Worm (Caenorhabditis elegans) whole organism, midembryonic: ENCODE results near the gene eif-2Bgamma.
A peak's percentile ranks its signal among the peaks of the same experiment; 100 is the strongest.

Experiments used
- T22C8.4 ChIP-seq: fragments of 200-800 bp; sonication (Bioruptor generic); IDR thresholded peaks from 2 replicates; pipeline ENCODE4 v1.3.6; 2022; ENCODE audit warnings: missing genetic modification characterization, missing compliant biosample characterization
- cog-1 ChIP-seq: sonication (generic microtip); optimal IDR thresholded peaks from 2 replicates; lab custom pipeline; 2016; ENCODE audit warnings: missing genetic modification characterization, missing compliant biosample characterization
- flt-1 ChIP-seq: fragments of 200-800 bp; sonication (Bioruptor generic); IDR thresholded peaks from 2 replicates; pipeline ENCODE4 v1.3.6; 2022; ENCODE audit warnings: missing genetic modification characterization, missing compliant biosample characterization
- klf-2 ChIP-seq: fragments of 200-800 bp; sonication (Bioruptor generic); conservative IDR thresholded peaks from 2 replicates; pipeline ENCODE4 v1.3.6; 2022; ENCODE audit warnings: missing genetic modification reagents, missing genetic modification characterization, missing compliant biosample characterization
- med-1 ChIP-seq: sonication (generic microtip); optimal IDR thresholded peaks from 2 replicates; lab custom pipeline; 2017; ENCODE audit warnings: missing genetic modification characterization, mild to moderate bottlenecking, missing compliant biosample characterization, antibody characterized with exemption, missing genetic modification reagents; ENCODE audit not compliant: insufficient read depth
- ref-1 ChIP-seq: fragments of 200-800 bp; sonication (Bioruptor generic); conservative IDR thresholded peaks from 2 replicates; pipeline ENCODE4 v1.3.6; 2022; ENCODE audit warnings: missing genetic modification reagents, missing genetic modification characterization, missing compliant biosample characterization
- tab-1 ChIP-seq: fragments of 200-800 bp; sonication (Bioruptor generic); IDR thresholded peaks from 2 replicates; pipeline ENCODE4 v1.3.6; 2022; ENCODE audit warnings: missing genetic modification characterization, missing compliant biosample characterization
- ztf-23 ChIP-seq: fragments of 200-800 bp; sonication (Bioruptor generic); IDR thresholded peaks from 2 replicates; pipeline ENCODE4 v1.3.6; 2022; ENCODE audit warnings: missing genetic modification reagents, missing genetic modification characterization, missing compliant biosample characterization
- ztf-29 ChIP-seq: fragments of 200-800 bp; sonication (Bioruptor generic); IDR thresholded peaks from 2 replicates; pipeline ENCODE4 v1.3.6; 2022; ENCODE audit warnings: missing genetic modification reagents, missing genetic modification characterization, missing compliant biosample characterization

Gene eif-2Bgamma

ce11 chrII:6934729-6935128 is 32.7 kb downstream of the eif-2Bgamma start:
- TF ChIP-seq T22C8.4 (GFP tag; lab: Robert Waterston, UW), result no peak; the same call in 1 of the 2 replicates
- no peak for TF ChIP-seq cog-1 (tag; lab: Kevin White, UChicago)
- TF ChIP-seq klf-2 (GFP tag; lab: Robert Waterston, UW), result no peak
- TF ChIP-seq tab-1, result no peak
- no peak for TF ChIP-seq ztf-23 (GFP tag; lab: Robert Waterston, UW)
- TF ChIP-seq med-1 (GFP tag; lab: Kevin White, UChicago), result no peak
- TF ChIP-seq ztf-29 (GFP tag; lab: Robert Waterston, UW), result no peak
- no peak for TF ChIP-seq flt-1 (GFP tag; lab: Robert Waterston, UW)
- TF ChIP-seq ref-1 (GFP tag; lab: Robert Waterston, UW), result no peak

DNA sequence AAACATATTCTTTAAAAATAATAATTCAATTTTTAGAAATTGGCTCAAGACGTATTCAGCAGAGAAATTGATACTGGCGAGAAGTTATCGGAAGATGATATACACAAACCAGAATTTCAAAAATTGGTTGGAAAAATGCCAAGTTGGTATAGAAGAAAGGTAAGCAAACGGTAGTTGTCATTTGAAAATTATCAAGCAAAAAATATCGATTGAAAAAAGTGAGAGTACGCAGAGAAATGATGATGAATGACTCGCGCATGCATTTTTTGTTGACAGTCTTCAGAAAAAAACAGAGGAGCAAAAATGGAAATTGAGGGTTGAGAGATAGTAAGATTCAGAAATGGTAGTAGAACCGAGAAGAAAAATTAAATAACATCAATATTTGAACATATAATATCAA is 34.5 kb downstream of the eif-2Bgamma start:
- TF ChIP-seq flt-1 (GFP tag; lab: Robert Waterston, UW) (no peak), klf-2 (GFP tag; lab: Robert Waterston, UW) (no peak), T22C8.4 (GFP tag; lab: Robert Waterston, UW) (no peak), ztf-23 (GFP tag; lab: Robert Waterston, UW) (no peak), ref-1 (GFP tag; lab: Robert Waterston, UW) (no peak), cog-1 (tag; lab: Kevin White, UChicago) (no peak), med-1 (GFP tag; lab: Kevin White, UChicago) (no peak), ztf-29 (GFP tag; lab: Robert Waterston, UW) (no peak), tab-1 (no peak)

ce11 chrII:6930072-6930471 is 37.4 kb downstream of the eif-2Bgamma start:
- TF ChIP-seq med-1 (GFP tag; lab: Kevin White, UChicago), result no peak
- no peak for TF ChIP-seq ref-1 (GFP tag; lab: Robert Waterston, UW)
- TF ChIP-seq cog-1 (tag; lab: Kevin White, UChicago), result no peak
- TF ChIP-seq ztf-29 (GFP tag; lab: Robert Waterston, UW), result no peak
- no peak for TF ChIP-seq T22C8.4 (GFP tag; lab: Robert Waterston, UW)
- no peak for TF ChIP-seq flt-1 (GFP tag; lab: Robert Waterston, UW)
- TF ChIP-seq ztf-23 (GFP tag; lab: Robert Waterston, UW), result no peak
- no peak for TF ChIP-seq klf-2 (GFP tag; lab: Robert Waterston, UW)
- no peak for TF ChIP-seq tab-1

DNA sequence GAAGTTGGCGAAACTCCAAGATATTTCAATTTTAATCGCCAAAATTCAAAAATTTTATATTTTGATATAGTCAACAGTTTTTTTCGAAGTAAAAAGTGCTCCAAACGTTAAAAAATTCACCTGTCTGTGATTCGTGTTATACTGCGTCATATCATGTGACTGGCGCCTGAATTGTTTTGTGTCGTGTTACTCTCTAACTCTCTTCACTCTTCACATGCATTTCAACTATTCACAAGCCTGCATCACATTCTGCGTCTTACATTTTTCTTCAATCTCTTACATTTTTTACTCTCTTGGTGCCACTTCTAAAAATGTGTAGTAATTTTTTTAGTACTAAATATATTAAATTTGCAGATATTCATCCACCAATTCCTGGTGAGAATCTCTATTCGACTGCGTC is 39.0 kb downstream of the eif-2Bgamma start, which contains the start of gene flcn-1:
Gene flcn-1, plus strand, starts transcription at position 348 of the 400 bp plus-strand sequence.
- TF ChIP-seq ztf-29 (GFP tag; lab: Robert Waterston, UW), result no peak
- no peak for TF ChIP-seq med-1 (GFP tag; lab: Kevin White, UChicago)
- no peak for TF ChIP-seq flt-1 (GFP tag; lab: Robert Waterston, UW)
- no peak for TF ChIP-seq klf-2 (GFP tag; lab: Robert Waterston, UW)
- no peak for TF ChIP-seq ztf-23 (GFP tag; lab: Robert Waterston, UW)
- no peak for TF ChIP-seq tab-1
- TF ChIP-seq ref-1 (GFP tag; lab: Robert Waterston, UW), result no peak
- TF ChIP-seq cog-1 (tag; lab: Kevin White, UChicago), result no peak
- no peak for TF ChIP-seq T22C8.4 (GFP tag; lab: Robert Waterston, UW)

DNA sequence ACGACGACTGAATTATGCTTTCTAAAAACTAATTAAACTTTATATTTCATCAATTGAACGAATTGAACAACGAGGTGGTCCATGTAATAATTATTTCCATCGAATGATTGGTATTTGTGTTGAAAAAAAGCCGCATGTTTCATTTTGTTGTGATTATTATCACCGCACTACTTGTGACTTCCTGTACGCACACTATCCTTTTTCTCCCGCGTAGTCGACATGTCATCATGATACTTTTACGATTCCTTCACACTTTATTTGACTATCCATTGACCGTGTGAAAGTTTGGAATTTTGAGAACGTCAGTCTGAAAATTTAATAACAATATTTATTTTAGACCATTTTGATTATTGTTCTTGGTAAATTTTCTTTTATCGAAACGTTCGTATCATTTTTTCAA is 39.8 kb downstream of the eif-2Bgamma start, which contains the start of gene F22D3.4:
Gene F22D3.4, minus strand, starts transcription at position 1 of the 400 bp plus-strand sequence.
- no peak for TF ChIP-seq ref-1 (GFP tag; lab: Robert Waterston, UW)
- no peak for TF ChIP-seq ztf-23 (GFP tag; lab: Robert Waterston, UW)
- TF ChIP-seq cog-1 (tag; lab: Kevin White, UChicago), result no peak
- no peak for TF ChIP-seq ztf-29 (GFP tag; lab: Robert Waterston, UW)
- TF ChIP-seq klf-2 (GFP tag; lab: Robert Waterston, UW), result no peak
- TF ChIP-seq tab-1, result no peak
- no peak for TF ChIP-seq T22C8.4 (GFP tag; lab: Robert Waterston, UW)
- TF ChIP-seq flt-1 (GFP tag; lab: Robert Waterston, UW), result no peak
- no peak for TF ChIP-seq med-1 (GFP tag; lab: Kevin White, UChicago)

DNA sequence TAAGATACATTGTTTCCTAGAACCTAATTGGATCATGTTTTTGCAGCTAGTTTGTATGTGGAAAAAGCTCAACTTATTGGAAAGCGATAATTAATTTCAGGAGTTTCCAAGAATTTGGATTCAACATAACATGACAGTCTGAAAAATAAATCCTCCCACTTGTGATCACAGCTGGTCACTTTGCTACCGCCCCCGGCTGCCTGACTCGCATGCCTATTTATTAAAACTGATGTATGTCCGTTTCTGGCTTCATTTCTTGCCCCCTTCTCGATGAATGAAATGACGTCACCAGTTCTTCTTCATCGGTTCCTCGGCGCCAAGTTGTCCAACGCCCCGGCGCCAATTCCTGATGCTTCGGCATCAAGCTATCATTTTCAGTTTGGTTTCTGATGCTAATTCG is 40.4 kb downstream of the eif-2Bgamma start:
- TF ChIP-seq ztf-23 (GFP tag; lab: Robert Waterston, UW), result no peak
- TF ChIP-seq ref-1 (GFP tag; lab: Robert Waterston, UW), result no peak
- no peak for TF ChIP-seq med-1 (GFP tag; lab: Kevin White, UChicago)
- TF ChIP-seq ztf-29 (GFP tag; lab: Robert Waterston, UW), result no peak
- no peak for TF ChIP-seq T22C8.4 (GFP tag; lab: Robert Waterston, UW)
- no peak for TF ChIP-seq flt-1 (GFP tag; lab: Robert Waterston, UW)

DNA sequence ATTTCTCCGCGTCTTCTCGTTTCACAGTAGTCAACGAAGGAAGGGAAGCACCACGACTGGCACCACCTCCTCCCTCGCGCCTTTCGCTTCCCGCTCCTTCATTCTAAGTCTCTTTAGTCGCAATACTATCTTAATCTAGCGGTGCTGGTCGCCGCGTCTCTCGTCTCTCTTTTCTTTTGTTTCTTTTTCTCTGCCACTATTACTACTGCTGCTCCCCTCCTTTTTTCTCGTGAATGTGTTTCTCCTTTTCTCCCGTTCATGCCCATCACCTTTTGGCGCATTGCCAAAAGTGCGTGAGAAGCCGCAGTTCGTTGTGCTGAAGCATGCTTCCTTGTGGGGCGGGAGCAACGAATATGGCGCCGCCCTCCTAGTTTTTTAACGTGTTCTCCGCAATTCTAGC is 41.0 kb downstream of the eif-2Bgamma start:
- TF ChIP-seq flt-1 (GFP tag; lab: Robert Waterston, UW) (no peak), cog-1 (tag; lab: Kevin White, UChicago) (no peak), T22C8.4 (GFP tag; lab: Robert Waterston, UW) (no peak), ztf-29 (GFP tag; lab: Robert Waterston, UW) (no peak), ztf-23 (GFP tag; lab: Robert Waterston, UW) (no peak), ref-1 (GFP tag; lab: Robert Waterston, UW) (no peak), med-1 (GFP tag; lab: Kevin White, UChicago) (no peak), klf-2 (GFP tag; lab: Robert Waterston, UW) (no peak), tab-1 (no peak)

- TF ChIP-seq med-1 (GFP tag; lab: Kevin White, UChicago), result no peak
- TF ChIP-seq flt-1 (GFP tag; lab: Robert Waterston, UW), result 0 out of 2 replicates have a peak, but pooled peaks have one; percentile 51
- no peak for TF ChIP-seq ztf-29 (GFP tag; lab: Robert Waterston, UW)
- no peak for TF ChIP-seq ref-1 (GFP tag; lab: Robert Waterston, UW)
- TF ChIP-seq klf-2 (GFP tag; lab: Robert Waterston, UW), result no peak
- TF ChIP-seq cog-1 (tag; lab: Kevin White, UChicago), result peak; percentile 29
- no peak for TF ChIP-seq T22C8.4 (GFP tag; lab: Robert Waterston, UW)
Observed at ce11 chrII:6926054-6926453, 41.4 kb downstream of the eif-2Bgamma start.

- TF ChIP-seq klf-2 (GFP tag; lab: Robert Waterston, UW) (no peak), ref-1 (GFP tag; lab: Robert Waterston, UW) (no peak), tab-1 (no peak), cog-1 (tag; lab: Kevin White, UChicago) (no peak), ztf-29 (GFP tag; lab: Robert Waterston, UW) (no peak), ztf-23 (GFP tag; lab: Robert Waterston, UW) (no peak), flt-1 (GFP tag; lab: Robert Waterston, UW) (no peak)
Observed at ce11 chrII:6923792-6924191, 43.7 kb downstream of the eif-2Bgamma start.
